Worm (Caenorhabditis elegans) whole organism, early embryonic: ENCODE results near the gene E01G4.5.

Experiments used
- B0310.2 ChIP-seq: sonication (generic microtip); optimal IDR thresholded peaks from 2 replicates; lab custom pipeline; 2016; ENCODE audit warnings: mild to moderate bottlenecking, missing genetic modification characterization, missing compliant biosample characterization
- F13C5.2 ChIP-seq: sonication (generic microtip); optimal IDR thresholded peaks from 2 replicates; lab custom pipeline; 2017; ENCODE audit warnings: mild to moderate bottlenecking, missing genetic modification characterization, inconsistent platforms, missing compliant biosample characterization
- aly-1 ChIP-seq: sonication (generic microtip); optimal IDR thresholded peaks from 2 replicates; lab custom pipeline; 2016; ENCODE audit warnings: missing genetic modification characterization, missing compliant biosample characterization
- ama-1 ChIP-seq: fragments of 150-350 bp; optimal IDR thresholded peaks from 2 replicates; lab custom pipeline; 2014
- ceh-13 ChIP-seq: fragments of 200-800 bp; sonication (Bioruptor generic); optimal IDR thresholded peaks from 2 replicates; lab custom pipeline; 2018; ENCODE audit warnings: mild to moderate bottlenecking, missing genetic modification characterization, missing compliant biosample characterization
- ceh-36 ChIP-seq: sonication (generic microtip); optimal IDR thresholded peaks from 2 replicates; lab custom pipeline; 2016; ENCODE audit warnings: missing genetic modification characterization, inconsistent platforms, missing compliant biosample characterization
- ets-7 ChIP-seq: sonication (generic microtip); optimal IDR thresholded peaks from 2 replicates; lab custom pipeline; 2016; ENCODE audit warnings: missing genotype, missing genetic modification characterization, missing compliant biosample characterization
- flt-1 ChIP-seq: fragments of 200-800 bp; sonication (Bioruptor generic); IDR thresholded peaks from 2 replicates; pipeline ENCODE4 v1.3.6; 2022; ENCODE audit warnings: missing genetic modification characterization, missing compliant biosample characterization
- hmbx-1 ChIP-seq: sonication (generic microtip); optimal IDR thresholded peaks from 2 replicates; lab custom pipeline; 2016; ENCODE audit warnings: mild to moderate bottlenecking, missing genetic modification characterization, missing compliant biosample characterization
- hmg-4 ChIP-seq: fragments of 200-800 bp; sonication (Bioruptor generic); optimal IDR thresholded peaks from 2 replicates; lab custom pipeline; 2018; ENCODE audit warnings: mild to moderate bottlenecking, missing genetic modification characterization, missing compliant biosample characterization
- hnd-1 ChIP-seq: sonication (generic microtip); optimal IDR thresholded peaks from 2 replicates; lab custom pipeline; 2016; ENCODE audit warnings: missing genetic modification characterization, missing compliant biosample characterization
- pes-1 ChIP-seq: fragments of 200-800 bp; sonication (Bioruptor generic); IDR thresholded peaks from 2 replicates; pipeline ENCODE4 v1.3.6; 2022; ENCODE audit warnings: missing genetic modification reagents, missing genetic modification characterization, missing compliant biosample characterization
- scrt-1 ChIP-seq: fragments of 200-800 bp; sonication (Bioruptor generic); IDR thresholded peaks from 2 replicates; pipeline ENCODE4 v1.3.6; 2022; ENCODE audit warnings: missing genetic modification characterization, missing compliant biosample characterization
- sea-1 ChIP-seq: fragments of 200-800 bp; sonication (Bioruptor generic); conservative IDR thresholded peaks from 2 replicates; pipeline ENCODE4 v1.3.6; 2022; ENCODE audit warnings: missing genetic modification characterization, missing compliant biosample characterization
- tbx-11 ChIP-seq: fragments of 200-800 bp; sonication (Bioruptor generic); IDR thresholded peaks from 2 replicates; pipeline ENCODE4 v1.3.6; 2022; ENCODE audit warnings: missing genetic modification characterization, missing compliant biosample characterization
- tbx-37 ChIP-seq: fragments of 200-800 bp; sonication (Bioruptor generic); conservative IDR thresholded peaks from 2 replicates; pipeline ENCODE4 v1.3.6; 2022; ENCODE audit warnings: missing genetic modification reagents, missing genetic modification characterization, missing compliant biosample characterization
- tra-4 ChIP-seq: sonication (generic microtip); optimal IDR thresholded peaks from 2 replicates; lab custom pipeline; 2017; ENCODE audit warnings: missing genetic modification characterization, missing compliant biosample characterization

E01G4.5 gene

ce11 chrII:13491254-13491889, 19.2 kb downstream of the E01G4.5 start, which contains the start of gene alh-7:
alh-7 (minus strand) TSS chrII:13491786.
- no peak for TF ChIP-seq flt-1
- TF ChIP-seq ama-1 (lab: Kevin White, UChicago) = no peak
- TF ChIP-seq B0310.2 (tag; lab: Kevin White, UChicago) = no peak
- no peak for TF ChIP-seq tra-4
- TF ChIP-seq F13C5.2 (tag; lab: Kevin White, UChicago) = no peak
- TF ChIP-seq sea-1 (GFP tag; lab: Robert Waterston, UW) = no peak
- no peak for TF ChIP-seq ets-7 (tag; lab: Kevin White, UChicago)
- TF ChIP-seq hnd-1 (tag; lab: Kevin White, UChicago) = no peak
- TF ChIP-seq ceh-13 (GFP tag; lab: Kevin White, UChicago) = no peak
- TF ChIP-seq hmbx-1 = no peak
- no peak for TF ChIP-seq ceh-36 (tag; lab: Kevin White, UChicago)
- TF ChIP-seq hmg-4 (GFP tag; lab: Kevin White, UChicago) = no peak
- no peak for TF ChIP-seq tbx-11 (GFP tag; lab: Robert Waterston, UW)
- TF ChIP-seq pes-1 (GFP tag; lab: Robert Waterston, UW) = no peak
- no peak for TF ChIP-seq tbx-37 (GFP tag; lab: Robert Waterston, UW)
- TF ChIP-seq scrt-1 (GFP tag; lab: Robert Waterston, UW) = no peak

- TF ChIP-seq ama-1 (lab: Kevin White, UChicago) (no peak), B0310.2 (tag; lab: Kevin White, UChicago) (no peak), ceh-36 (tag; lab: Kevin White, UChicago) (no peak), sea-1 (GFP tag; lab: Robert Waterston, UW) (no peak), aly-1 (tag; lab: Kevin White, UChicago) (no peak), tra-4 (no peak)
Observed at ce11 chrII:13492948-13493347, 20.7 kb downstream of the E01G4.5 start, which contains the start of gene F45H10.2. F45H10.2 (minus strand) TSS chrII:13493048.

ce11 chrII:13494175-13494650, 22.0 kb downstream of the E01G4.5 start, which contains the start of gene ndua-7:
ndua-7 (minus strand) TSS chrII:13494600.
- TF ChIP-seq scrt-1 (GFP tag; lab: Robert Waterston, UW) = 0 out of 2 replicates have a peak, but pooled peaks have one; percentile 21
- TF ChIP-seq hmbx-1 = no peak

ce11 chrII:13494762-13495161, 22.6 kb downstream of the E01G4.5 start:
- no peak for TF ChIP-seq ceh-36 (tag; lab: Kevin White, UChicago)
- TF ChIP-seq ceh-13 (GFP tag; lab: Kevin White, UChicago) = no peak
- TF ChIP-seq hmg-4 (GFP tag; lab: Kevin White, UChicago) = no peak
- no peak for TF ChIP-seq aly-1 (tag; lab: Kevin White, UChicago)
- TF ChIP-seq flt-1 = no peak
- no peak for TF ChIP-seq sea-1 (GFP tag; lab: Robert Waterston, UW)
- no peak for TF ChIP-seq scrt-1 (GFP tag; lab: Robert Waterston, UW)

ce11 chrII:13495718-13496117, 23.5 kb downstream of the E01G4.5 start, which contains the start of gene drr-1:
drr-1 (minus strand) TSS chrII:13495900.
- TF ChIP-seq tra-4 (no peak), flt-1 (no peak), aly-1 (tag; lab: Kevin White, UChicago) (no peak), hmg-4 (GFP tag; lab: Kevin White, UChicago) (no peak), hmbx-1 (no peak), tbx-11 (GFP tag; lab: Robert Waterston, UW) (no peak), ama-1 (lab: Kevin White, UChicago) (no peak), pes-1 (GFP tag; lab: Robert Waterston, UW) (no peak), hnd-1 (tag; lab: Kevin White, UChicago) (no peak), ets-7 (tag; lab: Kevin White, UChicago) (no peak), ceh-36 (tag; lab: Kevin White, UChicago) (no peak), sea-1 (GFP tag; lab: Robert Waterston, UW) (no peak)

ce11 chrII:13500582-13500981, 28.4 kb downstream of the E01G4.5 start:
- no peak for TF ChIP-seq hmg-4 (GFP tag; lab: Kevin White, UChicago)
- TF ChIP-seq ceh-13 (GFP tag; lab: Kevin White, UChicago) = no peak
- no peak for TF ChIP-seq aly-1 (tag; lab: Kevin White, UChicago)
- TF ChIP-seq ets-7 (tag; lab: Kevin White, UChicago) = no peak
- TF ChIP-seq ama-1 (lab: Kevin White, UChicago) = no peak
- TF ChIP-seq flt-1 = no peak
- no peak for TF ChIP-seq tbx-37 (GFP tag; lab: Robert Waterston, UW)
- no peak for TF ChIP-seq ceh-36 (tag; lab: Kevin White, UChicago)
- no peak for TF ChIP-seq sea-1 (GFP tag; lab: Robert Waterston, UW)
- TF ChIP-seq pes-1 (GFP tag; lab: Robert Waterston, UW) = no peak
- no peak for TF ChIP-seq F13C5.2 (tag; lab: Kevin White, UChicago)
- no peak for TF ChIP-seq tbx-11 (GFP tag; lab: Robert Waterston, UW)

ce11 chrII:13501575-13501974, 29.4 kb downstream of the E01G4.5 start, which contains the start of gene F45H10.5:
F45H10.5 (plus strand) TSS chrII:13501875.
- no peak for TF ChIP-seq flt-1
- no peak for TF ChIP-seq hmbx-1
- no peak for TF ChIP-seq tbx-11 (GFP tag; lab: Robert Waterston, UW)
- TF ChIP-seq aly-1 (tag; lab: Kevin White, UChicago) = no peak
- TF ChIP-seq ceh-13 (GFP tag; lab: Kevin White, UChicago) = no peak
- no peak for TF ChIP-seq ets-7 (tag; lab: Kevin White, UChicago)
- TF ChIP-seq sea-1 (GFP tag; lab: Robert Waterston, UW) = no peak
- no peak for TF ChIP-seq B0310.2 (tag; lab: Kevin White, UChicago)
- no peak for TF ChIP-seq tbx-37 (GFP tag; lab: Robert Waterston, UW)
- no peak for TF ChIP-seq scrt-1 (GFP tag; lab: Robert Waterston, UW)
- no peak for TF ChIP-seq pes-1 (GFP tag; lab: Robert Waterston, UW)
- TF ChIP-seq tra-4 = no peak
- no peak for TF ChIP-seq ceh-36 (tag; lab: Kevin White, UChicago)
